Fruit fly (Drosophila melanogaster) whole organism, pupa: ENCODE data around the gene CG31650.

Experiments
- CG10348 ChIP-seq: fragments of 200-800 bp; sonication (Bioruptor generic); IDR thresholded peaks from 2 replicates; pipeline ENCODE4 v1.3.6; 2022; ENCODE audit warnings: missing biosample characterization, missing genetic modification characterization
- CG12605 ChIP-seq: fragments of 200-800 bp; sonication (Bioruptor generic); IDR thresholded peaks from 2 replicates; pipeline ENCODE4 v1.3.6; 2022; ENCODE audit warnings: missing biosample characterization, missing genetic modification characterization
- CG13204 ChIP-seq: fragments of 200-800 bp; sonication (Bioruptor generic); optimal IDR thresholded peaks from 2 replicates; lab custom pipeline; 2018; ENCODE audit warnings: missing biosample characterization, mild to moderate bottlenecking, missing genetic modification characterization, moderate library complexity
- CG14655 ChIP-seq: fragments of 200-800 bp; sonication (Bioruptor generic); optimal IDR thresholded peaks from 3 replicates; lab custom pipeline; 2017; ENCODE audit warnings: mild to moderate bottlenecking, missing biosample characterization, missing genetic modification reagents, missing genetic modification characterization
- CG15710 ChIP-seq: fragments of 200-800 bp; sonication (Bioruptor generic); optimal IDR thresholded peaks from 2 replicates; lab custom pipeline; 2018; ENCODE audit warnings: missing biosample characterization, mild to moderate bottlenecking, missing genetic modification characterization, moderate library complexity
- CG17806 ChIP-seq: fragments of 200-800 bp; sonication (Bioruptor generic); optimal IDR thresholded peaks from 2 replicates; lab custom pipeline; 2018; ENCODE audit warnings: missing biosample characterization, mild to moderate bottlenecking, missing genetic modification characterization, moderate library complexity
- CG32121 ChIP-seq: fragments of 200-800 bp; sonication (Bioruptor generic); IDR thresholded peaks from 2 replicates; pipeline ENCODE4 v1.3.6; 2022; ENCODE audit warnings: missing biosample characterization, missing genetic modification characterization
- CG34367 ChIP-seq: fragments of 200-800 bp; sonication (Bioruptor generic); optimal IDR thresholded peaks from 2 replicates; lab custom pipeline; 2018; ENCODE audit warnings: missing biosample characterization, mild to moderate bottlenecking, missing genetic modification characterization
- CG4496 ChIP-seq: fragments of 200-800 bp; sonication (Bioruptor generic); IDR thresholded peaks from 3 replicates; pipeline ENCODE4 v1.3.6; 2022; ENCODE audit warnings: missing biosample characterization, missing genetic modification characterization
- CG8159 ChIP-seq: fragments of 200-800 bp; sonication (Bioruptor generic); optimal IDR thresholded peaks from 3 replicates; lab custom pipeline; 2018; ENCODE audit warnings: missing biosample characterization, mild to moderate bottlenecking, missing genetic modification characterization, moderate library complexity
- CG8301 ChIP-seq: fragments of 200-800 bp; sonication (Bioruptor generic); optimal IDR thresholded peaks from 2 replicates; lab custom pipeline; 2018; ENCODE audit warnings: missing biosample characterization, mild to moderate bottlenecking, missing genetic modification characterization
- CG9948 ChIP-seq: fragments of 200-800 bp; sonication (Bioruptor generic); optimal IDR thresholded peaks from 2 replicates; lab custom pipeline; 2018; ENCODE audit warnings: missing biosample characterization, mild to moderate bottlenecking, missing genetic modification characterization, moderate library complexity
- D1 ChIP-seq: fragments of 200-800 bp; sonication (Bioruptor generic); optimal IDR thresholded peaks from 2 replicates; lab custom pipeline; 2018; ENCODE audit warnings: missing biosample characterization, mild to moderate bottlenecking, missing genetic modification characterization, moderate library complexity
- EcR ChIP-seq: fragments of 200-800 bp; sonication (Bioruptor generic); optimal IDR thresholded peaks from 3 replicates; lab custom pipeline; 2019; ENCODE audit warnings: missing biosample characterization, missing genetic modification characterization, mild to moderate bottlenecking, moderate library complexity, missing genetic modification reagents
- Ets98B ChIP-seq: fragments of 200-800 bp; sonication (Bioruptor generic); IDR thresholded peaks from 2 replicates; pipeline ENCODE4 v1.3.6; 2022; ENCODE audit warnings: missing biosample characterization, missing genetic modification characterization
- Pif1A ChIP-seq: fragments of 200-800 bp; sonication (Bioruptor generic); optimal IDR thresholded peaks from 3 replicates; lab custom pipeline; 2016; ENCODE audit warnings: missing biosample characterization, missing genetic modification characterization
- Pif1B ChIP-seq: fragments of 200-800 bp; sonication (Bioruptor generic); optimal IDR thresholded peaks from 3 replicates; lab custom pipeline; 2016; ENCODE audit warnings: missing biosample characterization, missing genetic modification characterization
- Snoo ChIP-seq: fragments of 200-800 bp; sonication (Bioruptor generic); optimal IDR thresholded peaks from 3 replicates; lab custom pipeline; 2017; ENCODE audit warnings: missing biosample characterization, mild to moderate bottlenecking, missing genetic modification characterization, inconsistent platforms
- fd96Ca ChIP-seq: fragments of 200-800 bp; sonication (Bioruptor generic); IDR thresholded peaks from 3 replicates; pipeline ENCODE4 v1.3.6; 2022; ENCODE audit warnings: missing biosample characterization, missing genetic modification characterization
- gl ChIP-seq: fragments of 200-800 bp; sonication (Bioruptor generic); optimal IDR thresholded peaks from 2 replicates; lab custom pipeline; 2018; ENCODE audit warnings: missing biosample characterization, mild to moderate bottlenecking, missing genetic modification characterization
- rn ChIP-seq: fragments of 200-800 bp; sonication (Bioruptor generic); IDR thresholded peaks from 2 replicates; pipeline ENCODE4 v1.3.6; 2022; ENCODE audit warnings: missing biosample characterization, missing genetic modification characterization

CG31650 gene

DNA sequence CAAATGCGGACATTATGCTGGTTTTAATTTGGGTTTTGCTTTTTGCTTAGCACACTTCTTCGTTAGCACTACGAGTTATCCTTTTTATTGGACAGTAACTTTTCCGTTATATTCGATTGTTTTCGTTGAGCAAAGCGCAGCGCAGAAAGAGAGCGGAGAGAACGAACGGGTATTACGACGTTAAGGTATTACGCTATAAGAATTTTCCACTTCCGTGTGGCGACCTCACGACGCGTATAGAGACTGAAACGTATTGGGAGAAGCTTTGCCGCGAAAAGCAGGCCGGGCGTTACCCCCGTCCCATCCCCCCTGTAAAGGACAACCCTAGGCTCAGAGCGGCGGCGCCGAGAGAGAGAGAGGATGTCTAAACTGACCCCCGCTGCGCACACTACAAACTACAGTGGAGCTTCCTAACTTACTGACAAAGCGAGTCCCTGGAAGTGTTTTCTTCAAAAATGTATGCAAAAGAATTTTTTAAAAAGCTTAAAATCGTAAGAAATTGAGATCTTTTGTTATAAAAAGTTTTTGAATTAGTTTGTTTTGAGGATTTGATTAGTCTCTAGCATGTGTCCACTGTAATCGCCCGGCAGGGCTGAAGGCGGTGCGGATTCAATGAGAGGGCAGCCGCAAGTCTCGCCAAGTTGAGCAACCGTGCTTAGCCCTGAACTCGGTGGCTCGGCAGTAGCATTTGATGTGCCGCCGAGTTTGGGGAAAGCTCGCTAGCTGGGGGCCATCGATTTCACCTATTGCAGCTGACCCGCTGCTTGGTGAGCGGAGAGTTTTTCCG lies 39.6 kb downstream of the CG31650 start:
- TF ChIP-seq CG34367 (tag; lab: Kevin White, UChicago): peak; percentile 88
- TF ChIP-seq CG10348 (GFP tag; lab: Robert Waterston, UW): peak; percentile 76
- peak; percentile 90 for TF ChIP-seq CG8159 (tag; lab: Kevin White, UChicago)
- peak; percentile 90 for TF ChIP-seq Pif1A
- peak; percentile 90 for TF ChIP-seq CG15710 (tag; lab: Kevin White, UChicago)
- peak; percentile 88 for TF ChIP-seq Ets98B (GFP tag; lab: Robert Waterston, UW)
- peak; percentile 38 for TF ChIP-seq EcR (GFP tag; lab: Kevin White, UChicago)
- peak; percentile 86 for TF ChIP-seq Pif1B (GFP tag; lab: Kevin White, UChicago)
- TF ChIP-seq gl (tag; lab: Kevin White, UChicago): peak; percentile 73
- TF ChIP-seq CG17806: peak; percentile 89
- TF ChIP-seq CG9948: peak; percentile 89
- peak; percentile 89 for TF ChIP-seq CG32121 (GFP tag; lab: Robert Waterston, UW)
- TF ChIP-seq Snoo (tag; lab: Kevin White, UChicago): peak; percentile 70
- TF ChIP-seq D1: peak; percentile 41
- peak; percentile 61; the same call in 1 of the 2 replicates for TF ChIP-seq rn (GFP tag; lab: Robert Waterston, UW)
- TF ChIP-seq fd96Ca (GFP tag; lab: Robert Waterston, UW): peak; percentile 90
- TF ChIP-seq CG12605 (GFP tag; lab: Robert Waterston, UW): peak; percentile 91
- peak; percentile 81 for TF ChIP-seq CG8301 (tag; lab: Kevin White, UChicago)
- peak; percentile 69 for TF ChIP-seq CG13204 (GFP tag; lab: Kevin White, UChicago)
- peak; percentile 83 for TF ChIP-seq CG14655 (GFP tag; lab: Kevin White, UChicago)
- TF ChIP-seq CG4496 (GFP tag; lab: Robert Waterston, UW): peak; percentile 94

dm6 chr2L:5003670-5004453 lies 40.6 kb downstream of the CG31650 start:
- TF ChIP-seq CG8159 (tag; lab: Kevin White, UChicago): no peak
- no peak for TF ChIP-seq Snoo (tag; lab: Kevin White, UChicago)
- TF ChIP-seq CG14655 (GFP tag; lab: Kevin White, UChicago): no peak
- TF ChIP-seq fd96Ca (GFP tag; lab: Robert Waterston, UW): no peak
- no peak for TF ChIP-seq CG12605 (GFP tag; lab: Robert Waterston, UW)
- no peak for TF ChIP-seq CG15710 (tag; lab: Kevin White, UChicago)
- TF ChIP-seq CG34367 (tag; lab: Kevin White, UChicago): no peak
- TF ChIP-seq rn (GFP tag; lab: Robert Waterston, UW): no peak
- no peak for TF ChIP-seq CG32121 (GFP tag; lab: Robert Waterston, UW)
- no peak for TF ChIP-seq CG13204 (GFP tag; lab: Kevin White, UChicago)
- TF ChIP-seq CG4496 (GFP tag; lab: Robert Waterston, UW): no peak
- TF ChIP-seq Pif1A: no peak
- no peak for TF ChIP-seq CG9948
- TF ChIP-seq CG17806: no peak
- TF ChIP-seq gl (tag; lab: Kevin White, UChicago): no peak
- no peak for TF ChIP-seq CG8301 (tag; lab: Kevin White, UChicago)
- TF ChIP-seq Pif1B (GFP tag; lab: Kevin White, UChicago): no peak
- no peak for TF ChIP-seq D1
- TF ChIP-seq, all 21 proteins: peak for 0

DNA sequence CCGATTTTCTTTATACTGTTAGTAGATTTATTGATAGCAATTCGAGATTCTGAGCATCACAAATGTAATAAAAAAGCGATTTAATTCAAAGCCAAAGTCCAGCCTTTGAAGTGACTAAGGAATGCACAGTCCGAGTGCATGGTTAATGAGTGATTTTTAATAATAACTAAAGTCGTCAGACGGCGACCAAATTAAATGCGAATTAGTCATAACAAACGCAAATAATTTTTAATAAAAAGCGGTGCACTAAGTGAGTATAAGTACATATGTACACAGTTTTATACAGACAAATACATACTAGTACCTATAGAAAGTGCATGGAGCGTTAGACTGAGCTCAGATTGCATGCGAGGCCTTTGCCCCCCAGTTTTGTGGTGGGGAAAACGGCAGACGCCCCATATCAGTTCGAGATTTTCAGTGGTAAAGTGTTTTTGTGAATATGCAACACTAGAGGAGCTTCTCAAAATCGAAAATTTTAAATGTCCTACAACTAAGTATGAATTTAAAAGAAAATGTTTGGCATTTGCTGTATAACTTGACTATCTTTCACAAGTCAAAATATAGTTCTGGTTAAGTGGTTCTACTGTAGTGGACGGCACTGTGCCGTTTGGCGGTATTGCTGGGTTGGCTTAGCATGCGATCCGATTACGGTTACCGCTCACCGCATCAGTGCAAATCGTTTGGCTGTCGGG lies 41.7 kb downstream of the CG31650 start:
- TF ChIP-seq gl (tag; lab: Kevin White, UChicago) (no peak), D1 (no peak), CG4496 (GFP tag; lab: Robert Waterston, UW) (peak; percentile 65; the same call in 2 of the 3 replicates), rn (GFP tag; lab: Robert Waterston, UW) (no peak), Pif1B (GFP tag; lab: Kevin White, UChicago) (no peak), fd96Ca (GFP tag; lab: Robert Waterston, UW) (peak; percentile 57; the same call in 1 of the 3 replicates), CG10348 (GFP tag; lab: Robert Waterston, UW) (no peak), Ets98B (GFP tag; lab: Robert Waterston, UW) (peak; percentile 75), CG12605 (GFP tag; lab: Robert Waterston, UW) (peak; percentile 60; the same call in 1 of the 2 replicates), CG17806 (no peak), Snoo (tag; lab: Kevin White, UChicago) (no peak), EcR (GFP tag; lab: Kevin White, UChicago) (no peak), CG13204 (GFP tag; lab: Kevin White, UChicago) (no peak), CG9948 (no peak), CG15710 (tag; lab: Kevin White, UChicago) (peak; percentile 15), CG8301 (tag; lab: Kevin White, UChicago) (peak; percentile 16), Pif1A (peak; percentile 34), CG14655 (GFP tag; lab: Kevin White, UChicago) (peak; percentile 45), CG8159 (tag; lab: Kevin White, UChicago) (no peak), CG34367 (tag; lab: Kevin White, UChicago) (no peak), CG32121 (GFP tag; lab: Robert Waterston, UW) (peak; percentile 49; the same call in 1 of the 2 replicates)

dm6 chr2L:5002031-5002430 lies 42.5 kb downstream of the CG31650 start:
- TF ChIP-seq Pif1A (no peak), Pif1B (GFP tag; lab: Kevin White, UChicago) (no peak), rn (GFP tag; lab: Robert Waterston, UW) (no peak), D1 (no peak), CG9948 (no peak), CG17806 (no peak), Snoo (tag; lab: Kevin White, UChicago) (no peak), gl (tag; lab: Kevin White, UChicago) (no peak), CG14655 (GFP tag; lab: Kevin White, UChicago) (no peak)
- TF ChIP-seq, all 21 proteins: peak for 0
